Fruit fly (Drosophila melanogaster) whole organism, embryonic: ENCODE measurements around the gene CG32487.

Source experiments
- CG1792 ChIP-seq: fragments of 200-800 bp; sonication (Bioruptor generic); optimal IDR thresholded peaks from 2 replicates; lab custom pipeline; 2016; ENCODE audit warnings: missing biosample characterization, missing genetic modification characterization
- tio ChIP-seq: fragments of 200-800 bp; sonication (Bioruptor generic); optimal IDR thresholded peaks from 2 replicates; lab custom pipeline; 2017; ENCODE audit warnings: missing biosample characterization, missing genetic modification characterization, inconsistent platforms

DNA sequence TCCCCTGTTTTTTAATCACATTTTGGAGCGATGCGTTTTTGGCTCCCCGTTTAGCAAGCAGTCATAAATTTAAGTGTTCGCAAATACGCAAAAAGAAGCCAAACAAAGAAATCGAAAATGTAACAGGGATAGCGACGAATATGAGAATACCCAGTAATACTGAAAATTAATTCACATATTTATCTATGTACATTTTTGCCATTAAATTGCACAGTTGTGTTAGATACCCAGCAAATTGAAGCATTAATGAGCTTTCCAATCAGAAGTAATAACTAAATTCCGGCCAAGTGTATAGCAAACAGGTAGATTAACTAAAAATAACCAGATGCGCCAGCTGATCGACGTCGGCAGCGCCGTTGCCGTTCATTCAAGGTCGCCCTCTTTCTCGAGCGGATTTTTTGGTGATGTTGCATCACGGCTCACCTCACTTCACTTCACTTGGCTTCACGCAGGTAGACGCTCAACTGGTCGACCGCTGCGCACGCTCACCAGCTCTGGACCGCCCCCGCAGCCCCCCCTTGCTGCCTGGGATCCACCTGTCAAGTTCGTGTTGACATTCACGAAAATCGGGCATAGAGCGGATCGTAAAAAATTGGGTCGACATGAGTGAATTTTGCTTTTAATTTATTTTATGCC lies 20.0 kb upstream of the CG32487 start:
- TF ChIP-seq CG1792 (no peak), tio (GFP tag; lab: Kevin White, UChicago) (no peak)
